Fruit fly (Drosophila melanogaster) whole organism, embryonic: Measurements from ENCODE around the gene Mms19.

Experiments
- Blimp-1 ChIP-seq: fragments of 200-800 bp; sonication (Bioruptor generic); optimal IDR thresholded peaks from 3 replicates; lab custom pipeline; 2018; ENCODE audit warnings: missing biosample characterization, missing genetic modification characterization, mild to moderate bottlenecking, moderate library complexity, missing genetic modification reagents
- CG10267 ChIP-seq: fragments of 200-800 bp; sonication (Bioruptor generic); optimal IDR thresholded peaks from 2 replicates; lab custom pipeline; 2018; ENCODE audit warnings: missing biosample characterization, mild to moderate bottlenecking, missing genetic modification characterization, moderate library complexity
- CG10959 ChIP-seq: fragments of 200-800 bp; sonication (Bioruptor generic); IDR thresholded peaks from 2 replicates; pipeline ENCODE4 v1.3.6; 2022; ENCODE audit warnings: missing biosample characterization, missing genetic modification characterization
- CG10979 ChIP-seq: fragments of 200-800 bp; sonication (Bioruptor generic); optimal IDR thresholded peaks from 2 replicates; lab custom pipeline; 2018; ENCODE audit warnings: missing biosample characterization, mild to moderate bottlenecking, missing genetic modification characterization, moderate library complexity
- CG12155 ChIP-seq: fragments of 200-800 bp; sonication (Bioruptor generic); optimal IDR thresholded peaks from 3 replicates; lab custom pipeline; 2016; ENCODE audit warnings: missing biosample characterization, missing genetic modification characterization
- CG13296 ChIP-seq: fragments of 200-800 bp; sonication (Bioruptor generic); optimal IDR thresholded peaks from 3 replicates; lab custom pipeline; 2018; ENCODE audit warnings: missing biosample characterization, mild to moderate bottlenecking, missing genetic modification characterization
- CG14965 ChIP-seq: fragments of 200-800 bp; sonication (Bioruptor generic); optimal IDR thresholded peaks from 2 replicates; lab custom pipeline; 2016; ENCODE audit warnings: missing biosample characterization, missing genetic modification characterization, borderline replicate concordance
- CG15601 ChIP-seq: fragments of 200-800 bp; sonication (Bioruptor generic); optimal IDR thresholded peaks from 3 replicates; lab custom pipeline; 2019; ENCODE audit warnings: missing biosample characterization, mild to moderate bottlenecking, missing genetic modification characterization, moderate library complexity
- CG1602 ChIP-seq: fragments of 200-800 bp; sonication (Bioruptor generic); optimal IDR thresholded peaks from 3 replicates; lab custom pipeline; 2016; ENCODE audit warnings: missing biosample characterization, missing genetic modification characterization
- CG17829 ChIP-seq: fragments of 200-800 bp; optimal IDR thresholded peaks from 2 replicates; lab custom pipeline; 2019; ENCODE audit warnings: missing biosample characterization, mild to moderate bottlenecking, missing genetic modification characterization, moderate library complexity
- CG17912 ChIP-seq: fragments of 200-800 bp; sonication (Bioruptor generic); optimal IDR thresholded peaks from 2 replicates; lab custom pipeline; 2018; ENCODE audit warnings: missing biosample characterization, mild to moderate bottlenecking, missing genetic modification characterization
- CG18619 ChIP-seq: fragments of 200-800 bp; sonication (Bioruptor generic); optimal IDR thresholded peaks from 3 replicates; lab custom pipeline; 2017; ENCODE audit warnings: missing biosample characterization, mild to moderate bottlenecking, missing genetic modification characterization
- CG6791 ChIP-seq: fragments of 200-800 bp; sonication (Bioruptor generic); IDR thresholded peaks from 3 replicates; pipeline ENCODE4 v1.3.6; 2022; ENCODE audit warnings: missing biosample characterization, missing genetic modification characterization; ENCODE audit not compliant: partially characterized antibody
- CG7372 ChIP-seq: fragments of 200-800 bp; sonication (Bioruptor generic); IDR thresholded peaks from 2 replicates; pipeline ENCODE4 v1.3.6; 2022; ENCODE audit warnings: missing biosample characterization, missing genetic modification characterization
- CG7556 ChIP-seq: fragments of 200-800 bp; sonication (Bioruptor generic); optimal IDR thresholded peaks from 2 replicates; lab custom pipeline; 2017; ENCODE audit warnings: missing biosample characterization, mild to moderate bottlenecking, missing genetic modification characterization
- CG8290 ChIP-seq, 3 experiments: fragments of 200-800 bp; sonication (Bioruptor generic); optimal IDR thresholded peaks; 2 replicates each; lab custom pipeline; 2016 to 2019; ENCODE audit warnings: missing biosample characterization in 3 of 3, missing genetic modification characterization in 3 of 3, mild to moderate bottlenecking in 2 of 3, moderate library complexity in 1 of 3
- CG8388 ChIP-seq: fragments of 200-800 bp; sonication (Bioruptor generic); optimal IDR thresholded peaks from 2 replicates; lab custom pipeline; 2019; ENCODE audit warnings: missing biosample characterization, mild to moderate bottlenecking, missing genetic modification characterization, moderate library complexity
- D ChIP-seq, 2 experiments: fragments of 200-800 bp in 1 of 2; fragments of >200 bp in 1 of 2; sonication (Bioruptor generic) in 1 of 2; optimal IDR thresholded peaks; 2 replicates in 1 of 2; 3 replicates in 1 of 2; lab custom pipeline; 2017; ENCODE audit warnings: mild to moderate bottlenecking in 1 of 2, missing biosample characterization in 1 of 2, missing genetic modification characterization in 1 of 2, missing genetic modification reagents in 1 of 2
- GATAe ChIP-seq: fragments of 200-800 bp; sonication (Bioruptor generic); conservative IDR thresholded peaks from 2 replicates; pipeline ENCODE4 v1.3.6; 2022; ENCODE audit warnings: missing biosample characterization, missing genetic modification characterization
- HLH3B ChIP-seq: fragments of 200-800 bp; sonication (Bioruptor generic); IDR thresholded peaks from 2 replicates; pipeline ENCODE4 v1.3.6; 2022; ENCODE audit warnings: missing biosample characterization, missing genetic modification characterization
- Hmr ChIP-seq: fragments of 200-800 bp; sonication (Bioruptor generic); optimal IDR thresholded peaks from 3 replicates; lab custom pipeline; 2017; ENCODE audit warnings: mild to moderate bottlenecking, missing biosample characterization, missing genetic modification reagents, missing genetic modification characterization
- Hsf ChIP-seq: fragments of 200-800 bp; sonication (Bioruptor generic); optimal IDR thresholded peaks from 3 replicates; lab custom pipeline; 2016; ENCODE audit warnings: missing biosample characterization, missing genetic modification characterization
- Kr ChIP-seq: fragments of 200-800 bp; sonication (Bioruptor generic); optimal IDR thresholded peaks from 2 replicates; lab custom pipeline; 2017; ENCODE audit warnings: missing biosample characterization, mild to moderate bottlenecking, missing genetic modification characterization
- Med ChIP-seq: fragments of 200-800 bp; sonication (Bioruptor generic); peaks from one replicate; lab custom pipeline; 2016; ENCODE audit warnings: missing biosample characterization, missing genetic modification characterization, mild to moderate bottlenecking, inconsistent platforms, moderate library complexity
- Mrtf ChIP-seq: fragments of 200-800 bp; sonication (Bioruptor generic); IDR thresholded peaks from 3 replicates; pipeline ENCODE4 v1.3.6; 2022; ENCODE audit warnings: missing biosample characterization, missing genetic modification characterization
- Nf-YC ChIP-seq: fragments of 200-800 bp; optimal IDR thresholded peaks from 3 replicates; lab custom pipeline; 2019; ENCODE audit warnings: missing biosample characterization, mild to moderate bottlenecking, missing genetic modification characterization, moderate library complexity
- Ravus ChIP-seq: fragments of 200-800 bp; sonication (Bioruptor generic); IDR thresholded peaks from 2 replicates; pipeline ENCODE4 v1.3.6; 2022; ENCODE audit warnings: missing biosample characterization, missing genetic modification characterization
- Side ChIP-seq: fragments of 200-800 bp; sonication (Bioruptor generic); optimal IDR thresholded peaks from 2 replicates; lab custom pipeline; 2016; ENCODE audit warnings: missing biosample characterization, missing genetic modification characterization
- Six4 ChIP-seq: fragments of 200-800 bp; sonication (Bioruptor generic); optimal IDR thresholded peaks from 2 replicates; lab custom pipeline; 2016; ENCODE audit warnings: missing biosample characterization, missing genetic modification characterization
- bbx ChIP-seq: fragments of 200-800 bp; sonication (Bioruptor generic); IDR thresholded peaks from 2 replicates; pipeline ENCODE4 v1.3.6; 2022; ENCODE audit warnings: missing biosample characterization, missing genetic modification characterization; ENCODE audit not compliant: partially characterized antibody
- chinmo ChIP-seq: fragments of 200-800 bp; sonication (Bioruptor generic); IDR thresholded peaks from 4 replicates; pipeline ENCODE4 v1.3.6; 2022; ENCODE audit warnings: missing biosample characterization, missing genetic modification characterization; ENCODE audit not compliant: partially characterized antibody
- danr ChIP-seq: fragments of 200-800 bp; sonication (Bioruptor generic); IDR thresholded peaks from 2 replicates; pipeline ENCODE4 v1.3.6; 2022; ENCODE audit warnings: missing biosample characterization, missing genetic modification characterization
- dpn ChIP-seq, 2 experiments: fragments of 200-800 bp; sonication (Bioruptor generic); optimal IDR thresholded peaks; 3 replicates each; lab custom pipeline; 2016; ENCODE audit warnings: missing biosample characterization in 2 of 2, missing genetic modification characterization in 2 of 2
- en ChIP-seq: fragments of 200-800 bp; sonication (Bioruptor generic); optimal IDR thresholded peaks from 2 replicates; lab custom pipeline; 2016; ENCODE audit warnings: missing biosample characterization, missing genetic modification characterization
- ewg ChIP-seq: fragments of 200-800 bp; sonication (Bioruptor generic); optimal IDR thresholded peaks from 3 replicates; lab custom pipeline; 2017; ENCODE audit warnings: mild to moderate bottlenecking, missing biosample characterization, missing genetic modification reagents, missing genetic modification characterization
- fd96Cb ChIP-seq: fragments of 200-800 bp; sonication (Bioruptor generic); optimal IDR thresholded peaks from 2 replicates; lab custom pipeline; 2018; ENCODE audit warnings: missing biosample characterization, mild to moderate bottlenecking, missing genetic modification characterization, moderate library complexity
- hkb ChIP-seq, 2 experiments: fragments of 200-800 bp in 1 of 2; fragments of >200 bp in 1 of 2; sonication (Bioruptor generic) in 1 of 2; IDR thresholded peaks in 1 of 2; optimal IDR thresholded peaks in 1 of 2; 2 replicates each; pipeline versions ENCODE4 v1.3.6 to Lab custom; 2017 to 2022; ENCODE audit warnings: missing biosample characterization in 1 of 2, missing genetic modification characterization in 1 of 2
- mam ChIP-seq: fragments of 200-800 bp; sonication (Bioruptor generic); optimal IDR thresholded peaks from 3 replicates; lab custom pipeline; 2016; ENCODE audit warnings: missing biosample characterization, missing genetic modification characterization
- nom ChIP-seq: fragments of 200-800 bp; sonication (Bioruptor generic); optimal IDR thresholded peaks from 2 replicates; lab custom pipeline; 2017; ENCODE audit warnings: missing biosample characterization, missing genetic modification characterization, mild to moderate bottlenecking, moderate library complexity, missing genetic modification reagents
- onecut ChIP-seq: fragments of 200-800 bp; sonication (Bioruptor generic); IDR thresholded peaks from 2 replicates; pipeline ENCODE4 v1.3.6; 2022; ENCODE audit warnings: missing biosample characterization, missing genetic modification characterization
- pros ChIP-seq: fragments of 200-800 bp; sonication (Bioruptor generic); optimal IDR thresholded peaks from 3 replicates; lab custom pipeline; 2019; ENCODE audit warnings: missing biosample characterization, mild to moderate bottlenecking, missing genetic modification characterization, moderate library complexity
- sens ChIP-seq: fragments of 200-800 bp; sonication (Bioruptor generic); peaks from one replicate; lab custom pipeline; 2016; ENCODE audit warnings: missing biosample characterization, missing genetic modification characterization
- seq ChIP-seq: fragments of 200-800 bp; sonication (Bioruptor generic); IDR thresholded peaks from 2 replicates; pipeline ENCODE4 v1.3.6; 2022; ENCODE audit warnings: missing biosample characterization, missing genetic modification characterization
- sima ChIP-seq: fragments of 200-800 bp; sonication (Bioruptor generic); optimal IDR thresholded peaks from 2 replicates; lab custom pipeline; 2016; ENCODE audit warnings: missing biosample characterization, missing genetic modification characterization
- stc ChIP-seq: fragments of 200-800 bp; sonication (Bioruptor generic); IDR thresholded peaks from 2 replicates; pipeline ENCODE4 v1.3.6; 2022; ENCODE audit warnings: missing biosample characterization, missing genetic modification characterization
- stwl ChIP-seq: fragments of 200-800 bp; sonication (Bioruptor generic); optimal IDR thresholded peaks from 3 replicates; lab custom pipeline; 2018; ENCODE audit warnings: missing biosample characterization, mild to moderate bottlenecking, missing genetic modification characterization, moderate library complexity
- vnd ChIP-seq: fragments of 200-800 bp; sonication (Bioruptor generic); IDR thresholded peaks from 3 replicates; pipeline ENCODE4 v1.3.6; 2022; ENCODE audit warnings: missing biosample characterization, missing genetic modification characterization; ENCODE audit not compliant: partially characterized antibody
- zf30C ChIP-seq: fragments of 200-800 bp; sonication (Bioruptor generic); optimal IDR thresholded peaks from 3 replicates; lab custom pipeline; 2018; ENCODE audit warnings: missing biosample characterization, mild to moderate bottlenecking, missing genetic modification characterization

Gene Mms19

dm6 chr3R:5270806-5271205, 38.5 kb downstream of the Mms19 start (continued):
- TF ChIP-seq CG13296 (GFP tag; lab: Kevin White, UChicago) (peak; percentile 6), CG18619 (GFP tag; lab: Kevin White, UChicago) (no peak), nom (GFP tag; lab: Kevin White, UChicago) (peak; percentile 29), CG8388 (peak; percentile 99), Blimp-1 (no peak), CG10267 (peak; percentile 76), Six4 (no peak), onecut (GFP tag; lab: Robert Waterston, UW) (no peak), seq (GFP tag; lab: Robert Waterston, UW) (0 out of 2 replicates have a peak, but pooled peaks have one; percentile 13), CG1602 (GFP tag; lab: Kevin White, UChicago) (no peak), CG7556 (GFP tag; lab: Kevin White, UChicago) (peak; percentile 7), CG6791 (GFP tag; lab: Robert Waterston, UW) (0 out of 3 replicates have a peak, but pooled peaks have one; percentile 20), Nf-YC (tag; lab: Kevin White, UChicago) (peak; percentile 4), Ravus (GFP tag; lab: Robert Waterston, UW) (no peak), Med (GFP tag; lab: Kevin White, UChicago) (peak; percentile 79), CG17912 (no peak), CG17829 (tag; lab: Kevin White, UChicago) (peak; percentile 10), stc (GFP tag; lab: Robert Waterston, UW) (0 out of 2 replicates have a peak, but pooled peaks have one; percentile 19), fd96Cb (no peak), CG14965 (no peak), CG8290 (GFP tag; optimal IDR thresholded peaks at IDR 0.05; lab: Kevin White, UChicago) (no peak), CG8290 (tag; optimal IDR thresholded peaks at IDR 0.05; lab: Kevin White, UChicago) (peak; percentile 24 to 50), Hmr (GFP tag; lab: Kevin White, UChicago) (no peak), Kr (GFP tag; lab: Kevin White, UChicago) (no peak), GATAe (no peak), CG10959 (GFP tag; lab: Robert Waterston, UW) (no peak), CG12155 (GFP tag; lab: Kevin White, UChicago) (peak; percentile 25), D (optimal IDR thresholded peaks at IDR 0.05; lab: Kevin White, UChicago) (no peak), D (GFP tag; optimal IDR thresholded peaks at IDR 0.05; lab: Kevin White, UChicago) (no peak), HLH3B (GFP tag; lab: Robert Waterston, UW) (0 out of 2 replicates have a peak, but pooled peaks have one; percentile 5), sens (GFP tag; lab: Kevin White, UChicago) (peak; percentile 61), Side (GFP tag; lab: Kevin White, UChicago) (peak; percentile 17), zf30C (GFP tag; lab: Kevin White, UChicago) (peak; percentile 84), CG10979 (tag; lab: Kevin White, UChicago) (peak; percentile 23), vnd (GFP tag; lab: Robert Waterston, UW) (no peak), CG15601 (tag; lab: Kevin White, UChicago) (no peak), bbx (GFP tag; lab: Robert Waterston, UW) (no peak), en (GFP tag; lab: Kevin White, UChicago) (no peak), Mrtf (GFP tag; lab: Robert Waterston, UW) (no peak), chinmo (GFP tag; lab: Robert Waterston, UW) (0 out of 4 replicates have a peak, but pooled peaks have one; percentile 65), pros (GFP tag; lab: Kevin White, UChicago) (no peak), sima (GFP tag; lab: Kevin White, UChicago) (no peak), danr (GFP tag; lab: Robert Waterston, UW) (no peak), ewg (GFP tag; lab: Kevin White, UChicago) (peak; percentile 89), Hsf (GFP tag; lab: Kevin White, UChicago) (no peak), stwl (tag; lab: Kevin White, UChicago) (peak; percentile 43), dpn (GFP tag; optimal IDR thresholded peaks at IDR 0.05; lab: Kevin White, UChicago) (peak; percentile 17 to 30), hkb (optimal IDR thresholded peaks at IDR 0.05; lab: Kevin White, UChicago) (no peak), hkb (GFP tag; IDR thresholded peaks at IDR 0.05; lab: Robert Waterston, UW) (0 out of 2 replicates have a peak, but pooled peaks have one; percentile 38), CG7372 (GFP tag; lab: Robert Waterston, UW) (no peak), mam (GFP tag; lab: Kevin White, UChicago) (peak; percentile 13)
